Fruit fly (Drosophila melanogaster): ENCODE results near the gene JhI-21.

The JhI-21 gene

DNA sequence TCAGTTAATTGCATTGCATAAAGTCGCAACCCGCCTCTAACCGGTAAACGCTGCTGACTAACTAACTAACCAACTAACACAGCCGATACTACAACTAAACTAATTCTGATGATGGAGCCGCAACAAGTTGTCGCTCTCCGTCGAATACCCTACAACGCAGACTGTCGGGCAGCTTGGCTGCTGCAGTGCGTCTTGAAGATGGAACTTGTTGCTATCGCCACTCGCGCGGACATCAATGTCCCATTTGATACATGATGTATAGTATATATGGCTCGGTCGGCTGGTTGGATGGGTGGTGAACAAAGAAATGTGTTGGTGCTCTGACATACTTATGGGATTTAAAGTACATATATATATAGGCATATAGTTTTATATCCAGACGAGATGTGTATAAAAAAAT lies 30.3 kb downstream of the JhI-21 start (continued):
- TF ChIP-seq vvl (GFP tag; IDR thresholded peaks at IDR 0.05) (peak; percentile 10; the same call in 1 of the 2 replicates), slbo (GFP tag; IDR thresholded peaks at IDR 0.05) (peak; percentile 38; the same call in 1 of the 2 replicates), CG12071 (GFP tag; optimal IDR thresholded peaks at IDR 0.05) (peak; percentile 43), Max (GFP tag; optimal IDR thresholded peaks at IDR 0.05) (no peak), ATbp (GFP tag; optimal IDR thresholded peaks at IDR 0.05) (peak; percentile 8), chinmo (GFP tag; IDR thresholded peaks at IDR 0.05; ENCODE audit: partially characterized antibody) (peak; percentile 82; the same call in 2 of the 4 replicates), CG2678 (tag; optimal IDR thresholded peaks at IDR 0.05) (peak; percentile 19), Hr78 (GFP tag; optimal IDR thresholded peaks at IDR 0.05) (no peak), CG12769 (tag; optimal IDR thresholded peaks at IDR 0.05) (peak; percentile 83), Rfx (GFP tag; IDR thresholded peaks at IDR 0.05) (peak; percentile 52; the same call in 1 of the 2 replicates), CG13287 (GFP tag; IDR thresholded peaks at IDR 0.05; ENCODE audit: partially characterized antibody) (no peak), Dek (tag; optimal IDR thresholded peaks at IDR 0.05) (no peak), tap (tag; optimal IDR thresholded peaks at IDR 0.05) (peak; percentile 3), run (tag; optimal IDR thresholded peaks at IDR 0.05) (no peak), gsb (GFP tag; IDR thresholded peaks at IDR 0.05) (0 out of 2 replicates have a peak, but pooled peaks have one; percentile 39), grau (tag; optimal IDR thresholded peaks at IDR 0.05) (peak; percentile 22), CG11456 (GFP tag; IDR thresholded peaks at IDR 0.05) (0 out of 3 replicates have a peak, but pooled peaks have one; percentile 24)

DNA sequence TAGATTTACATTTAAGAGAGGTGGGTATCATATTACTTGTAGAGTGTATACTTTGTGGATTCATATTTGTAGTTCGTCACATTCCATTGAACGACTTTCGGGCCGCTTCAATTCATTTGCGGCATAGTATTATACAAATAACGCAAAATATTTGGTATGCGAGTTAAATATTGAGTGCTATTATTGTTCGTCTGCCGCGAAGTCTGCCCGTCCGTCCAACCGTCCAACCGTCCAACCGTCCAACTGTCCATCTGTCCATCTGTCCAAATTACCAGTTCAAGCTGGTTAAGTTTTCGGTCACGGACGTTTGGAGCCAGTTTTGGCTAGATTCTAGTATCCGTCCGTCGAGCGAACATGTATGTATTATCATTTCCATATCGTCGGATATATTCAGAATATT lies 31.7 kb downstream of the JhI-21 start:
- peak; percentile 85 for TF ChIP-seq CG8281 (tag; optimal IDR thresholded peaks at IDR 0.05)
- TF ChIP-seq Med (GFP tag) = peak; percentile 25
- peak; percentile 82 for TF ChIP-seq gem (tag; optimal IDR thresholded peaks at IDR 0.05)
- peak; percentile 32 for TF ChIP-seq CG13894 (tag; optimal IDR thresholded peaks at IDR 0.05)
- TF ChIP-seq sd (tag; optimal IDR thresholded peaks at IDR 0.05) = peak; percentile 80
- TF ChIP-seq CG5180 (GFP tag; optimal IDR thresholded peaks at IDR 0.05) = peak; percentile 3
- TF ChIP-seq CG12744 (GFP tag; optimal IDR thresholded peaks at IDR 0.05) = no peak
- no peak for TF ChIP-seq pfk (GFP tag; optimal IDR thresholded peaks at IDR 0.05)
- no peak for TF ChIP-seq Elba2 (GFP tag; optimal IDR thresholded peaks at IDR 0.05)

DNA sequence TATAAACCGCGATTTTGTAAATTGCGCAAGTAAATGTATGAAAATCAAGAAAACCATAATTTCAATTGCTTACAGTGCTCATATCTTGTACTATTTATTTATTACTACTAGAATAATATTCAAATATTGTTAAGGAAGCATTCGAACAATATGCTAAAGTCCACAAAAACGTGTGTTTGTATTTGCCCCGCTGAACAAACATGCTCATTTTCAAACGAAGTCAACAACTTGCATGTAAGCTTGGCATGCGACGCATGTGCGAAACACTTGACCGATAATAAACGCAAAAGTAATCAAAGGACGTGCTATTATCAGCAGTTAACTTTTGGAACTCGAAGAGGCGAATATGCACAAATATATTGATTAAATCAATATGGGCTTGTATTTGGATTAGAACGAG lies 34.6 kb downstream of the JhI-21 start:
- TF ChIP-seq CoRest (tag; optimal IDR thresholded peaks at IDR 0.05) = peak; percentile 64
- TF ChIP-seq CG7556 (GFP tag; optimal IDR thresholded peaks at IDR 0.05) = peak; percentile 75
- no peak for TF ChIP-seq Scr (GFP tag; IDR thresholded peaks at IDR 0.05; ENCODE audit: partially characterized antibody)
- peak; percentile 52 for TF ChIP-seq HLHmδ (GFP tag; optimal IDR thresholded peaks at IDR 0.05)
- TF ChIP-seq Max (GFP tag; optimal IDR thresholded peaks at IDR 0.05) = peak; percentile 48
- 0 out of 3 replicates have a peak, but pooled peaks have one; percentile 13 for TF ChIP-seq CG17361 (GFP tag; IDR thresholded peaks at IDR 0.05)
- peak; percentile 94 for TF ChIP-seq Med (GFP tag)
- TF ChIP-seq CG8388 (GFP tag; optimal IDR thresholded peaks at IDR 0.05) = peak; percentile 42
- TF ChIP-seq CG11504 (tag; optimal IDR thresholded peaks at IDR 0.05) = peak; percentile 46
- TF ChIP-seq Fer3 (tag; optimal IDR thresholded peaks at IDR 0.05) = peak; percentile 73
- peak; percentile 74 for TF ChIP-seq BtbVII (GFP tag; optimal IDR thresholded peaks at IDR 0.05)
- TF ChIP-seq B-H2 (GFP tag; optimal IDR thresholded peaks at IDR 0.05) = peak; percentile 52
- no peak for TF ChIP-seq disco-r (GFP tag; optimal IDR thresholded peaks at IDR 0.05)
- TF ChIP-seq CG16779 (GFP tag; IDR thresholded peaks at IDR 0.05) = peak; percentile 62; the same call in 1 of the 2 replicates
- TF ChIP-seq Hr51 (GFP tag; optimal IDR thresholded peaks at IDR 0.05) = peak; percentile 1 to 34
- peak; percentile 69; the same call in 1 of the 3 replicates for TF ChIP-seq ci (GFP tag; IDR thresholded peaks at IDR 0.05)
- peak; percentile 67 for TF ChIP-seq Hey (tag; optimal IDR thresholded peaks at IDR 0.05)
- TF ChIP-seq CG1233 (GFP tag; optimal IDR thresholded peaks at IDR 0.05) = peak; percentile 65
- peak; percentile 33 for TF ChIP-seq Lhr (GFP tag; optimal IDR thresholded peaks at IDR 0.05)
- peak; percentile 83 for TF ChIP-seq Atf6 (GFP tag; IDR thresholded peaks at IDR 0.05)
- TF ChIP-seq CG1529 (GFP tag; optimal IDR thresholded peaks at IDR 0.05) = peak; percentile 86
- TF ChIP-seq tup (GFP tag; optimal IDR thresholded peaks at IDR 0.05) = peak; percentile 70
- peak; percentile 78 for TF ChIP-seq seq (GFP tag; IDR thresholded peaks at IDR 0.05)
